Worm (Caenorhabditis elegans): ENCODE results near the gene W05B10.6.
A peak's percentile ranks its signal among the peaks of the same experiment; 100 is the strongest.

Gene W05B10.6

DNA sequence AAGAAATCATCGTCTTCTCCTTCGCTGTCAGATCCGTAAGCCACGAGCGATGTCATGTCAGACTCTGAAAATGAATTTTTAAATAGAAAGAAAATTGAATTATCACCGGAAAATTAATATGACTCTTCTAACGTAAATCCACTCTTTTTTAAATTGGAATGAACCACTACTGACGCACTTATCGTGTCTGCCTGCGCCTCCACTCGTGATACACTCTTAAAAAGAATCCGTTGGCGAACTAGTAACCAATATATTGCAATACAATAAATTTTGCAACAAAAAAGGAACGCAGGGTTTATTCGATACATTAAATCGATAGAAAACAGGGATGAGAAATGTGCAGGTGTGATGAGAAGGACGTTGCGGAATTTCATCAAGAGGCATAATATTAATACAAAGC, 1.4 kb upstream of the W05B10.6 start, which contains the start of gene ccch-3 (continued):
- TF ChIP-seq ctbp-1 (GFP tag; IDR thresholded peaks at IDR 0.05), result peak; percentile 48; the same call in 1 of the 2 replicates
- TF ChIP-seq lim-7 (GFP tag; IDR thresholded peaks at IDR 0.05), result no peak
- peak; percentile 52; the same call in 1 of the 2 replicates for TF ChIP-seq hmg-1.1 (GFP tag; IDR thresholded peaks at IDR 0.05)
- TF ChIP-seq nhr-11 (tag; optimal IDR thresholded peaks at IDR 0.05), result peak; percentile 51

DNA sequence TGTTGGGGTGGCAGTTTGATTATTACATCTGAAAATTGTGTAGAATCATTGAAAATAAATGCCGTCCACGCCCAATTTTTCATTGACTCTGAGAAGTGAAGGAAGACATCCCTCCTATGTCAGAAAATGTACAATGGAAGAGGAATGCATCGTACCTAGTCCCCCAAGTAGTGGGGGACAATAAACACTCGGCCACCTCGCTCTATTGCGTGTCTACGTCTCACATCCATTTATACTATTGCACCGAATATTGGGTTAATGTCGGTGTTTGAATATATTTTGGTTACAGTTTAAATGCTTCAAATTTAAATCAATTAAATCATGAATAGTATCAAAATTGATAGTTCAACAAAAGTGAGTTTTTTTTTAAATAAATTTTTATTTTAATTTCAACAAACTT, 8.4 kb downstream of the W05B10.6 start, which contains the start of gene lin-25:
lin-25 (plus strand) TSS at position 290 of the 400 bp plus-strand sequence.
- TF ChIP-seq nhr-28 (tag; optimal IDR thresholded peaks at IDR 0.05) (peak; percentile 57), skn-1 (tag; optimal IDR thresholded peaks at IDR 0.05) (no peak), zag-1 (tag; optimal IDR thresholded peaks at IDR 0.05) (no peak), mdl-1 (tag; optimal IDR thresholded peaks at IDR 0.05) (no peak), gei-8 (GFP tag; optimal IDR thresholded peaks at IDR 0.05) (no peak), nhr-6 (tag; optimal IDR thresholded peaks at IDR 0.05) (peak; percentile 36), lsy-2 (tag; optimal IDR thresholded peaks at IDR 0.05) (peak in 1 of 2 experiments; percentile 54), ces-1 (GFP tag; optimal IDR thresholded peaks at IDR 0.05) (no peak), dve-1 (tag; optimal IDR thresholded peaks at IDR 0.05; ENCODE audit: insufficient read depth) (no peak), daf-19 (GFP tag; conservative IDR thresholded peaks at IDR 0.05) (no peak), pqm-1 (tag; optimal IDR thresholded peaks at IDR 0.05) (peak; percentile 27), nhr-10 (tag; optimal IDR thresholded peaks at IDR 0.05) (no peak), mxl-3 (GFP tag; optimal IDR thresholded peaks at IDR 0.05) (peak; percentile 52)

DNA sequence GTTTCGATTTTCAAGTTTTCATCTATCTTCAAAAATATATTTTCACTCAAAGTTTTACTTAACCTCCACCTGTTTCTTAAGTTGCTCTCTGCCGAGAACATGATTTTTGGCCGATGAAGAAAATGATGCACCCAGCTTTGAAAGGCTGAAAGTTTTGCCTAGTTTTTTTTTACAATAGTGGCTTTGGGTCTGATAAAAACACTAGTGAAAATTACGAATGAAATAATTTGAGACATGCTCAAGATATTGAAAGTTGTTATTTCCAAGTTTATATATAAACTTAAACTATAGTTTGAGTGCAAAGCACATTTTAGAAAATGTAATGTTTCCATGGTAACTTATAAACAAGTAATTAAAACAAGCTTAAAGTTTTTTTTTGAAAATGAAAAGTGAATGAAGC, 8.8 kb downstream of the W05B10.6 start, which contains the start of gene gpa-9:
gpa-9 (minus strand) TSS at position 101 of the 400 bp plus-strand sequence.
- no peak for TF ChIP-seq php-3 (GFP tag; IDR thresholded peaks at IDR 0.05)
- TF ChIP-seq nhr-237 (tag; optimal IDR thresholded peaks at IDR 0.05), result no peak
- TF ChIP-seq ceh-82 (tag; optimal IDR thresholded peaks at IDR 0.05), result no peak

DNA sequence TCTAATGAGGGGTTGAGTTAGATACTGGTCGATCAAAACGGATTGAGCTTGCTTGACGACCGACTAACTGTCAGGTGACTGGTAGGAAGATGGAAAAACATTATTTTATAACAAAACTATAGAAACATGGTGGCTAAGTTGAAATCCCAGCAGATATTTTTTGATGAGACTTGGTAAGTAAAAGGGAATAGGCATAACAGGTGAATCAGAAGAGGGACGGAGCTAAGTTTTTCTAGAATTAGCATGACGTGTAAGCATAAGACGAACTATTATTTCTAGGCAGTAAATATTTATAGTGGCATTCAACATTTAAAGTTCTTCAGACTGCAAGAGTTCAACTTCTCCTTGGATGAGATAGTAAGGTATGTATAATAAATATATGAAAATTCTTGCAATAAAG, 13.5 kb downstream of the W05B10.6 start, which contains the start of gene F56H9.8:
F56H9.8 (plus strand) TSS at position 301 of the 400 bp plus-strand sequence.
- TF ChIP-seq saeg-2 (GFP tag; IDR thresholded peaks at IDR 0.05) (no peak), lin-15B (tag; optimal IDR thresholded peaks at IDR 0.05) (no peak), aly-2 (tag; optimal IDR thresholded peaks at IDR 0.05) (no peak), F26F4.8 (GFP tag; conservative IDR thresholded peaks at IDR 0.05) (no peak), mdt-29 (GFP tag; IDR thresholded peaks at IDR 0.05) (no peak), nhr-42 (GFP tag; IDR thresholded peaks at IDR 0.05) (no peak)

DNA sequence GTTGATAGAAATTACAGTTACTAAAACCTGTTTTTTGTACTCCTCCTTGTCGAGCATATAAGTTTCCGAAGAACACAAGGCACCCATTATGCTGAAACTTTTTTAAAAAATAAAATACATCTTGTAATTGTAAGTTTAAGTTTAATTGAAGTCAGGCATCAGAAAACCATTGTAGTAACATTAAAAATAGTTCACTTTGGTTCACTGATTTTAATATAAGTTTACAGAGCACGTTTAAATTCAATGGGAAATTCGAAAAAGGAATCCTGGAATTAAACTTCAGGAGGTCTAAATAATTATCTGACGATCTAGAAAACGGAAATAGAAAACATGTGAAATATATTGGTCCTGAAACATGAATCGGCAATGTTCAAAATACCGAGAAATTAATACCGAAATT, 17.7 kb downstream of the W05B10.6 start, which contains the start of gene gpa-8:
gpa-8 (minus strand) TSS at position 101 of the 400 bp plus-strand sequence.
- TF ChIP-seq rbr-2 (tag; optimal IDR thresholded peaks at IDR 0.05) (no peak), fkh-10 (GFP tag; optimal IDR thresholded peaks at IDR 0.05) (no peak), F44E2.7 (GFP tag; IDR thresholded peaks at IDR 0.05) (no peak), lin-13 (GFP tag; optimal IDR thresholded peaks at IDR 0.05) (no peak), daf-12 (tag; optimal IDR thresholded peaks at IDR 0.05) (no peak), dmd-8 (GFP tag; IDR thresholded peaks at IDR 0.05) (no peak), zip-2 (tag; optimal IDR thresholded peaks at IDR 0.05) (no peak)
